Fruit fly (Drosophila melanogaster): ENCODE data around the gene CG17931.

CG17931 gene

DNA sequence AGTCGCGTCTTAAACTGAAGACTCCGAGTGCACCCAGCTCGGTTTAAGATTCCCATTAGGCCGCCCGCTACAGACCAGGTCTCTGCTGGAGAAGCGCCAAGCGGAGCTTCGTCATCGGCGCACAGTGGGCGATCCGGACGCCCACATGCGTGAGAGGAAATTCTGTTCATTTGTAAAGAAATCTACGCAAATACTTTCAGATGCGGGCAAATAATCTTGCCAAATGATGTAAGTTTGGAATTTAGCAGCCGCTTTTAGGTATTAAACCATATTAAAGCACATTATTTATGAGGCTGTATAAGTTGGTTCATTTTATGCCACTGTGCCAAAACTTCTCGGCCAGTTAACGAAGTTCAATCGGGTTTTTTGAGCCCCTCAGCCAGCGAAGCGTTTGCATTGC is 9.0 kb upstream of the CG17931 start, which contains the start of gene js (continued):
- TF ChIP-seq CG12391 (tag; optimal IDR thresholded peaks at IDR 0.05) (peak; percentile 7), CG13296 (GFP tag; optimal IDR thresholded peaks at IDR 0.05) (peak; percentile 20), tgo (GFP tag; IDR thresholded peaks at IDR 0.05) (0 out of 3 replicates have a peak, but pooled peaks have one; percentile 23), CG3847 (GFP tag; IDR thresholded peaks at IDR 0.05) (peak; percentile 30; the same call in 1 of the 2 replicates), HmgZ (tag; optimal IDR thresholded peaks at IDR 0.05) (no peak), CoRest (tag; optimal IDR thresholded peaks at IDR 0.05) (peak; percentile 11), Fer2 (tag; optimal IDR thresholded peaks at IDR 0.05) (no peak), esg (GFP tag; conservative IDR thresholded peaks at IDR 0.05) (0 out of 2 replicates have a peak, but pooled peaks have one; percentile 14), CG17385 (GFP tag; optimal IDR thresholded peaks at IDR 0.05) (peak; percentile 5), lov (optimal IDR thresholded peaks at IDR 0.05) (no peak), lov (GFP tag; IDR thresholded peaks at IDR 0.05) (no peak), Meics (GFP tag; optimal IDR thresholded peaks at IDR 0.05) (peak; percentile 10), bigmax (GFP tag; optimal IDR thresholded peaks at IDR 0.05) (no peak), Fer1 (GFP tag; optimal IDR thresholded peaks at IDR 0.05) (no peak), chif (GFP tag; optimal IDR thresholded peaks at IDR 0.05) (no peak), B-H2 (GFP tag; optimal IDR thresholded peaks at IDR 0.05) (no peak), mirr (GFP tag; optimal IDR thresholded peaks at IDR 0.05) (no peak), lmd (GFP tag; IDR thresholded peaks at IDR 0.05) (no peak), CG2202 (tag; optimal IDR thresholded peaks at IDR 0.05) (no peak), CG8765 (GFP tag; IDR thresholded peaks at IDR 0.05) (no peak), dati (GFP tag; IDR thresholded peaks at IDR 0.05) (no peak), CG11696 (GFP tag; IDR thresholded peaks at IDR 0.05) (0 out of 2 replicates have a peak, but pooled peaks have one; percentile 34), zfh2 (GFP tag; optimal IDR thresholded peaks at IDR 0.05) (no peak), Ets65A (GFP tag) (peak; percentile 27), Asciz (GFP tag; optimal IDR thresholded peaks at IDR 0.05) (no peak), p53 (GFP tag; optimal IDR thresholded peaks at IDR 0.05) (no peak), ab (GFP tag; optimal IDR thresholded peaks at IDR 0.05) (no peak), jumu (GFP tag; optimal IDR thresholded peaks at IDR 0.05) (no peak), CG4617 (GFP tag; optimal IDR thresholded peaks at IDR 0.05; ENCODE audit: borderline replicate concordance) (no peak), oc (tag; optimal IDR thresholded peaks at IDR 0.05) (no peak), CG9727 (GFP tag; optimal IDR thresholded peaks at IDR 0.05) (no peak), gce (GFP tag; IDR thresholded peaks at IDR 0.05) (no peak), lbe (GFP tag; optimal IDR thresholded peaks at IDR 0.05) (no peak), Deaf1 (tag; optimal IDR thresholded peaks at IDR 0.05) (peak; percentile 83), CG18619 (GFP tag; optimal IDR thresholded peaks at IDR 0.05) (no peak), CG1602 (GFP tag; optimal IDR thresholded peaks at IDR 0.05) (no peak), fd3F (GFP tag; optimal IDR thresholded peaks at IDR 0.05) (no peak), Nf-YB (GFP tag; optimal IDR thresholded peaks at IDR 0.05) (no peak), CG7839 (tag; optimal IDR thresholded peaks at IDR 0.05) (no peak), emc (GFP tag; optimal IDR thresholded peaks at IDR 0.05) (no peak), kah (GFP tag; optimal IDR thresholded peaks at IDR 0.05) (no peak), Dad (GFP tag; optimal IDR thresholded peaks at IDR 0.05) (no peak), Drgx (GFP tag; IDR thresholded peaks at IDR 0.05) (peak; percentile 76), Dek (tag; optimal IDR thresholded peaks at IDR 0.05) (no peak), CG6654 (GFP tag; optimal IDR thresholded peaks at IDR 0.05) (no peak), Xrp1 (GFP tag; IDR thresholded peaks at IDR 0.05) (peak; percentile 16; the same call in 1 of the 2 replicates), CG4424 (GFP tag; optimal IDR thresholded peaks at IDR 0.05) (no peak), dysf (GFP tag; IDR thresholded peaks at IDR 0.05) (0 out of 3 replicates have a peak, but pooled peaks have one; percentile 15), Poxn (GFP tag; IDR thresholded peaks at IDR 0.05) (no peak), Ada2b (GFP tag; IDR thresholded peaks at IDR 0.05) (0 out of 2 replicates have a peak, but pooled peaks have one; percentile 23), CG11504 (tag; optimal IDR thresholded peaks at IDR 0.05) (peak; percentile 57), E2f2 (GFP tag; IDR thresholded peaks at IDR 0.05) (peak; percentile 21; the same call in 1 of the 2 replicates)
